Worm (Caenorhabditis elegans) whole organism, late embryonic: ENCODE results near the gene Y41E3.1.

ENCODE experiments used
- ama-1 ChIP-seq: fragments of 150-350 bp; optimal IDR thresholded peaks from 2 replicates; lab custom pipeline; 2014
- ceh-45 ChIP-seq: fragments of 200-800 bp; sonication (Bioruptor generic); IDR thresholded peaks from 2 replicates; pipeline ENCODE4 v1.3.6; 2022; ENCODE audit warnings: missing genetic modification reagents, missing genetic modification characterization, missing compliant biosample characterization
- ceh-6 ChIP-seq: fragments of 200-800 bp; sonication (Bioruptor generic); optimal IDR thresholded peaks from 2 replicates; lab custom pipeline; 2018; ENCODE audit warnings: mild to moderate bottlenecking, missing genetic modification characterization, missing compliant biosample characterization
- dve-1 ChIP-seq: sonication (generic microtip); optimal IDR thresholded peaks from 2 replicates; lab custom pipeline; 2017; ENCODE audit warnings: antibody characterized with exemption, mild to moderate bottlenecking, missing genetic modification characterization, missing compliant biosample characterization
- elt-4 ChIP-seq: sonication (generic microtip); optimal IDR thresholded peaks from 2 replicates; lab custom pipeline; 2016; ENCODE audit warnings: missing genetic modification characterization, missing compliant biosample characterization
- ets-4 ChIP-seq: sonication (generic microtip); optimal IDR thresholded peaks from 2 replicates; lab custom pipeline; 2016; ENCODE audit warnings: missing genetic modification characterization, missing compliant biosample characterization
- fax-1 ChIP-seq: sonication (generic microtip); optimal IDR thresholded peaks from 2 replicates; lab custom pipeline; 2016; ENCODE audit warnings: missing genotype, missing genetic modification characterization, missing compliant biosample characterization
- fkh-10 ChIP-seq: fragments of 150-350 bp; optimal IDR thresholded peaks from 2 replicates; lab custom pipeline; 2014; ENCODE audit warnings: missing biosample characterization, missing genetic modification reagents, missing genetic modification characterization
- lim-6 ChIP-seq: sonication (generic microtip); optimal IDR thresholded peaks from 2 replicates; lab custom pipeline; 2016; ENCODE audit warnings: missing genetic modification characterization, missing compliant biosample characterization
- mec-3 ChIP-seq: sonication (generic microtip); optimal IDR thresholded peaks from 2 replicates; lab custom pipeline; 2016; ENCODE audit warnings: borderline replicate concordance, missing genetic modification characterization, missing compliant biosample characterization
- pag-3 ChIP-seq: sonication (generic microtip); optimal IDR thresholded peaks from 2 replicates; lab custom pipeline; 2016; ENCODE audit warnings: missing compliant biosample characterization, missing genetic modification characterization, borderline replicate concordance

DNA sequence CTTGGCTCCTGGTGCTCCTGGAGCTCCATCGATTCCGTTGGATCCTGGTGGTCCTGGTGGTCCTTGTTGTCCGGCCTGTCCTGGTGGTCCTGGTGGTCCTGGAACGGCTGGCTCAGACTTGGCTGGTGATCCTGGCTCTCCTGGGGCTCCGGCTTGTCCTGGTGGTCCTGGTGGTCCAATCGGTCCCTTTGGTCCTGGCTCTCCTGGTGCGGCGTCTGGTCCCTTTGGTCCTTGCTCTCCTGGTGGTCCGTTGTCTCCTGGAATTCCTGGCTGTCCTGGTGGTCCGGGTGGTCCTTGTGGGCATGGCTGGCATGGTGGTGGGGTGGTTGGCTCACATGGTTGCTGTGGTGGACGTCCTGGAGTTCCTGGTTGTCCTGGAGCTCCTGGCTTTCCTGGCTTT, 27.2 kb upstream of the Y41E3.1 start:
- TF ChIP-seq ceh-45 (GFP tag; lab: Robert Waterston, UW) = no peak
- no peak for TF ChIP-seq ama-1 (lab: Kevin White, UChicago)
- no peak for TF ChIP-seq elt-4 (tag; lab: Kevin White, UChicago)
- TF ChIP-seq lim-6 (tag; lab: Kevin White, UChicago) = no peak
- TF ChIP-seq ceh-6 = no peak
- no peak for TF ChIP-seq mec-3 (tag; lab: Kevin White, UChicago)
- no peak for TF ChIP-seq fax-1 (tag; lab: Kevin White, UChicago)
- no peak for TF ChIP-seq pag-3 (tag; lab: Kevin White, UChicago)
- TF ChIP-seq dve-1 (tag; lab: Kevin White, UChicago) = no peak
- TF ChIP-seq ets-4 = no peak
- TF ChIP-seq fkh-10 (GFP tag; lab: Kevin White, UChicago) = no peak
